Worm (Caenorhabditis elegans) whole organism, L3 larva: Measurements from ENCODE around the gene W02F12.2.

Source experiments
- ama-1 ChIP-seq: fragments of 150-350 bp; optimal IDR thresholded peaks from 2 replicates; lab custom pipeline; 2018
- elt-1 ChIP-seq: fragments of 150-350 bp; optimal IDR thresholded peaks from 2 replicates; lab custom pipeline; 2014; ENCODE audit warnings: missing biosample characterization, missing genetic modification characterization
- jun-1 ChIP-seq: fragments of 150-350 bp; optimal IDR thresholded peaks from 2 replicates; lab custom pipeline; 2014; ENCODE audit warnings: missing biosample characterization, missing genetic modification reagents, missing genetic modification characterization
- pha-4 ChIP-seq: fragments of 150-350 bp; optimal IDR thresholded peaks from 2 replicates; lab custom pipeline; 2014; ENCODE audit warnings: missing biosample characterization, missing genetic modification reagents, missing genetic modification characterization
- pqm-1 ChIP-seq: fragments of 150-350 bp; optimal IDR thresholded peaks from 2 replicates; lab custom pipeline; 2017; ENCODE audit warnings: missing biosample characterization, missing genetic modification characterization, inconsistent platforms
- skn-1 ChIP-seq: fragments of 150-350 bp; optimal IDR thresholded peaks from 2 replicates; lab custom pipeline; 2014; ENCODE audit warnings: missing biosample characterization, missing genetic modification characterization
- ztf-11 ChIP-seq: fragments of 150-350 bp; optimal IDR thresholded peaks from 2 replicates; lab custom pipeline; 2014; ENCODE audit warnings: missing biosample characterization, missing genetic modification characterization

DNA sequence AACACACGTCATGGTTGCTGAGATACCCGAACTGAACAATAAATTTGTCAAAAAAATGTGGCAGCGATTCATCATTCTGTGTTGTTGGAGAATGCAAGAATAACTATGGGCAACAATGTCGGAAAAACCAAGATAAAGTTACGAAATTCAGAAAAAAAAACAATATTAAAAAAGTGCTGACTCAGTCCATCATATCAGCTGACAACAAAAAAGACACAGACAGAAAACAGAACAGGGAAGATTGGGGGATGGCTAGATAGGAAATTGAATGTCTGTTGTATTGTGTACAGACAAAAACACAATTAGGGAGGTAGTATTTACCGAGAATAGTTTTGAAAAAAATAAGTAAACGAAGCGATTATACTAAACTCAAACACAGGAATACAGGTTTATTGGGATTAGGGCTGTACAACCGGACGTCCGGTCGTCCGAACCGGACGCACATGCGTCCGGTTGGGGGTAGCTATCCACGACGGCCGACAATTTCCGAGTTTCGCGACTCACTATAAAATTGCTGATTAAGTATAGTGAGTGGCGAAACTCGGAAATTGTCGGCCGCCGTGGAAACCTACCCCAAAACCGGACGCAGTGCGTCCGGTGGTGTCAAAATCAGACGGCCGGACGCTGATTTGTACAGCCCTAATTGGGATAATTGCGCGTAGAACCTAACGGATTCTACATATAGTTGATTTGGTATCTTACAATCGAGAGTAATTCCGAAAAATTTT lies 39.8 kb downstream of the W02F12.2 start:
- TF ChIP-seq elt-1, result no peak
- TF ChIP-seq ztf-11 (tag; lab: Kevin White, UChicago), result no peak
- no peak for TF ChIP-seq jun-1 (tag; lab: Kevin White, UChicago)
- TF ChIP-seq pha-4 (tag; lab: Kevin White, UChicago), result peak; percentile 59
- no peak for TF ChIP-seq pqm-1 (tag; lab: Kevin White, UChicago)
- no peak for TF ChIP-seq ama-1 (lab: Kevin White, UChicago)
- TF ChIP-seq skn-1, result no peak
